Worm (Caenorhabditis elegans) whole organism, L4 larva: ENCODE measurements around the gene T24F1.4.

ENCODE experiments used
- D1046.2 ChIP-seq: fragments of 200-800 bp; sonication (Bioruptor generic); IDR thresholded peaks from 2 replicates; pipeline ENCODE4 v1.3.6; 2022; ENCODE audit warnings: missing genetic modification characterization, missing compliant biosample characterization
- ama-1 ChIP-seq: fragments of 150-350 bp; optimal IDR thresholded peaks from 2 replicates; lab custom pipeline; 2014; ENCODE audit warnings: inconsistent platforms, mixed read lengths
- egl-43 ChIP-seq: fragments of 200-800 bp; sonication (Bioruptor generic); IDR thresholded peaks from 2 replicates; pipeline ENCODE4 v1.3.6; 2022; ENCODE audit warnings: missing genetic modification reagents, missing genetic modification characterization, missing compliant biosample characterization
- mep-1 ChIP-seq: fragments of 150-350 bp; sonication (generic microtip); optimal IDR thresholded peaks from 3 replicates; lab custom pipeline; 2014; ENCODE audit warnings: missing biosample characterization, missing genetic modification characterization
- nhr-76 ChIP-seq: fragments of 150-350 bp; optimal IDR thresholded peaks from 2 replicates; lab custom pipeline; 2014; ENCODE audit warnings: missing biosample characterization, missing genetic modification characterization
- unc-130 ChIP-seq: sonication (generic microtip); optimal IDR thresholded peaks from 2 replicates; lab custom pipeline; 2016; ENCODE audit warnings: missing genetic modification reagents, missing genetic modification characterization, missing compliant biosample characterization

DNA sequence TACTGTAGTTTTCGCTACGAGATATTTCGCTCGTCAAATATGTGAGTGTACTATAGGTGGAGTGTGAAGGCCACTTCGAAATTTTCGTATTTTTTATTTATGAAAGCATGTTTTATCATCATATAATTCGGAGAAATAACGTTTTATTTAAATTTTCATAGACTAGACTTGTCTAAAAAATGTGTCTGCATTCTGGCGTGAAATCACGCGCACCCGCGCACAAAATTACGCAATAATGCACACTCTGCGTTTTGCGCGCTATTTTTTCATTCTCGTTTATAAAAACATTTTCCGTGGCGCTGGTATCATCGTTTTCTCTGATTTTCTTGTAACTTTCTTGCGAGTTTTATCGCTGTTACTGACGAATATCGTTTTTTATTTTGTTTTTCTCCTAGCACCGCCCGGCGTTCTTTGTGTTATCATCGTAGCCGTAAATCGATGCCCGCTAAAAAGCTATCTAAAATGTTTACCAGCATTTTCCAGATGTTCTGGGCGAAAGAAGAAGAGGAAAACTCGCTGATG, 16.8 kb downstream of the T24F1.4 start, which contains the start of gene saps-1:
- TF ChIP-seq nhr-76 (tag; lab: Kevin White, UChicago) (no peak), unc-130 (peak; percentile 59), ama-1 (lab: Kevin White, UChicago) (no peak), D1046.2 (GFP tag; lab: Robert Waterston, UW) (no peak), mep-1 (tag; lab: Kevin White, UChicago) (peak; percentile 0), egl-43 (GFP tag; lab: Robert Waterston, UW) (no peak)
